Fruit fly (Drosophila melanogaster): ENCODE results near the gene CG13117.

DNA sequence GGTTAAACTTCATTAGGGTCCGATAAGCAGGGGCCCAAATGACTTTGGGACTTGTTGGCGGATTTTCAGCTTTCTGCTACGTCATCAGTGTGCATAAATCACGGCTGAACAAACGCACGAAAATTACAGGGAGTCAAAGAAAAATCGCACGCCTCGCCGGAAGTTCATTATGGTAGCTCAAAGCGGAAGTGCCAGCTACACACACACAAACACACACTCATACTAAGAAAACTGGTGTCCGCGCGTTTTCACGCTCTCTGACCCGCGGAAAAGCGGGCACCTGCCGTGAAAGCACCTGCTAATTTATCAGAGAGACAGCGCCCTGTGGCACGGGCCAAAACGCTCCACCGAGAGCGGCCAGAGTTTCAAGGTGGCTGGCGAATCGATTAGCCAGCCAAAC lies 915 bp downstream of the CG13117 start:
- TF ChIP-seq CG1620 (GFP tag; optimal IDR thresholded peaks at IDR 0.05) (no peak), bab1 (GFP tag; optimal IDR thresholded peaks at IDR 0.05) (no peak), Hr96 (GFP tag; optimal IDR thresholded peaks at IDR 0.05) (no peak), ovo (GFP tag; optimal IDR thresholded peaks at IDR 0.05) (no peak), CG33017 (tag; optimal IDR thresholded peaks at IDR 0.05) (no peak), Crg-1 (GFP tag; optimal IDR thresholded peaks at IDR 0.05) (no peak), CG7045 (GFP tag; optimal IDR thresholded peaks at IDR 0.05) (no peak), CG12768 (GFP tag; optimal IDR thresholded peaks at IDR 0.05) (no peak)

Data from whole organism, adult.